Worm (Caenorhabditis elegans) whole organism, L2 larva: ENCODE measurements around the gene spe-41.

Experiments
- nhr-77 ChIP-seq: fragments of 150-350 bp; optimal IDR thresholded peaks from 2 replicates; lab custom pipeline; 2014; ENCODE audit warnings: missing biosample characterization, missing genetic modification characterization
- skn-1 ChIP-seq: sonication (generic microtip); optimal IDR thresholded peaks from 2 replicates; lab custom pipeline; 2017; ENCODE audit warnings: missing biosample characterization, missing genetic modification characterization

DNA sequence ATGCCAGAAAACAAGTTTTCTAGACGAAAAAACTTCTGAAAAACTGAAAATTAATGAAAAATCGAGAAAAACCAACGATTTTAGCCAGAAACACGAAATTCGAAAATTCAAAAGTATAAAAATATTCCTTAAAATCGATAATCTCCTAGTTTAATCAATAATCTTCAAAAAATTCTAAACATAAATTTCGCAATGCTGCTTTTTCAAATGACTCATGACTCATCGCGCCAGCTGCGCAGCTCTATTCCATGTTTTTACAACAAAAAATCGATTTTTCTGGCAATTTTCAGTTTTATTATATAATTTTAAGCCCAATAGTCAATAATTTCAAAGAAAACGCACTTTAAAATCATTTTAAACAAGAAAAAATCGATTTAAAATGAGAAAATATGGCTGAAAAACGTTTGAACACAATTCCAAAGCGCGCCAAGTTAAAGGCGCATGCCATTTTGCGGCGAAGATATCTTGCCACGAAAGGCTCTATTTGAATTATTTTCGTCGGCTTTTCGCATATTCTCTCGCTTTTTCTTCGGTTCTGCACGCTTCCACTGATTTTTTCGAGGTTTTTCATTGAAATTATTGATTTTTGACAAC lies 48.0 kb downstream of the spe-41 start, which contains the start of gene cri-3:
- TF ChIP-seq nhr-77 (tag; lab: Kevin White, UChicago) = no peak
- TF ChIP-seq skn-1 (tag; lab: Kevin White, UChicago) = no peak
